Worm (Caenorhabditis elegans) whole organism, midembryonic: Measurements from ENCODE around the gene gakh-1.

ENCODE experiments used
- T22C8.4 ChIP-seq: fragments of 200-800 bp; sonication (Bioruptor generic); IDR thresholded peaks from 2 replicates; pipeline ENCODE4 v1.3.6; 2022; ENCODE audit warnings: missing genetic modification characterization, missing compliant biosample characterization
- tab-1 ChIP-seq: fragments of 200-800 bp; sonication (Bioruptor generic); IDR thresholded peaks from 2 replicates; pipeline ENCODE4 v1.3.6; 2022; ENCODE audit warnings: missing genetic modification characterization, missing compliant biosample characterization

- TF ChIP-seq tab-1: no peak
- no peak for TF ChIP-seq T22C8.4 (GFP tag; lab: Robert Waterston, UW)
Observed at ce11 chrX:5829175-5829574, 46.9 kb downstream of the gakh-1 start, which contains the start of gene acp-5.
